Fruit fly (Drosophila melanogaster): Measurements from ENCODE around the gene CG16812.

dm6 chr2L:13266627-13267026 is 44.2 kb downstream of the CG16812 start:
- TF ChIP-seq CG8301 (tag; optimal IDR thresholded peaks at IDR 0.05): no peak
- TF ChIP-seq CG14655 (GFP tag; optimal IDR thresholded peaks at IDR 0.05): peak; percentile 11
- TF ChIP-seq fd96Ca (GFP tag; IDR thresholded peaks at IDR 0.05): no peak
- no peak for TF ChIP-seq gl (tag; optimal IDR thresholded peaks at IDR 0.05)
- no peak for TF ChIP-seq CG17806 (tag; optimal IDR thresholded peaks at IDR 0.05)
- no peak for TF ChIP-seq CG32121 (GFP tag; IDR thresholded peaks at IDR 0.05)
- no peak for TF ChIP-seq Pif1B (GFP tag; optimal IDR thresholded peaks at IDR 0.05)
- TF ChIP-seq Snoo (tag; optimal IDR thresholded peaks at IDR 0.05): no peak
- peak; percentile 21 for TF ChIP-seq EcR (GFP tag; optimal IDR thresholded peaks at IDR 0.05)
- TF ChIP-seq Ets98B (GFP tag; IDR thresholded peaks at IDR 0.05): no peak
- no peak for TF ChIP-seq CG15710 (tag; optimal IDR thresholded peaks at IDR 0.05)
- no peak for TF ChIP-seq CG34367 (tag; optimal IDR thresholded peaks at IDR 0.05)
